Worm (Caenorhabditis elegans): ENCODE data around the gene F41E6.5.
A peak's percentile ranks its signal among the peaks of the same experiment; 100 is the strongest.

Gene F41E6.5

ce11 chrV:8631277-8631765, 28.0 kb downstream of the F41E6.5 start, which contains the start of gene atg-18 (continued):
- TF ChIP-seq ceh-22 (tag; optimal IDR thresholded peaks at IDR 0.05) (no peak), elt-2 (tag; optimal IDR thresholded peaks at IDR 0.05) (peak; percentile 81), ceh-31 (tag; optimal IDR thresholded peaks at IDR 0.05) (peak; percentile 81), ttx-3 (tag; optimal IDR thresholded peaks at IDR 0.05) (peak; percentile 65), ets-4 (tag; optimal IDR thresholded peaks at IDR 0.05) (peak; percentile 25), pha-4 (tag; optimal IDR thresholded peaks at IDR 0.05) (no peak), tbx-2 (tag; optimal IDR thresholded peaks at IDR 0.05) (peak; percentile 82), hlh-30 (tag; optimal IDR thresholded peaks at IDR 0.05; ENCODE audit: insufficient read depth) (peak; percentile 95)

- TF ChIP-seq mec-3 (tag; optimal IDR thresholded peaks at IDR 0.05; ENCODE audit: borderline replicate concordance) = no peak
- TF ChIP-seq eyg-1 (tag; optimal IDR thresholded peaks at IDR 0.05) = no peak
- TF ChIP-seq hlh-8 (tag; optimal IDR thresholded peaks at IDR 0.05) = no peak
- no peak for TF ChIP-seq hlh-6 (tag; optimal IDR thresholded peaks at IDR 0.05)
- no peak for TF ChIP-seq ahr-1 (tag; optimal IDR thresholded peaks at IDR 0.05)
- TF ChIP-seq che-1 (tag; optimal IDR thresholded peaks at IDR 0.05) = no peak
- no peak for TF ChIP-seq gmeb-2 (tag; optimal IDR thresholded peaks at IDR 0.05)
- TF ChIP-seq C38D4.7 (GFP tag; optimal IDR thresholded peaks at IDR 0.05) = no peak
- TF ChIP-seq ceh-14 (tag; optimal IDR thresholded peaks at IDR 0.05) = no peak
Observed at ce11 chrV:8632788-8633187, 29.5 kb downstream of the F41E6.5 start.

- TF ChIP-seq ceh-30 (tag; optimal IDR thresholded peaks at IDR 0.05) = no peak
- no peak for TF ChIP-seq ceh-22 (tag; optimal IDR thresholded peaks at IDR 0.05)
- no peak for TF ChIP-seq F13H6.1 (tag; optimal IDR thresholded peaks at IDR 0.05)
- no peak for TF ChIP-seq dmd-4 (tag; optimal IDR thresholded peaks at IDR 0.05; ENCODE audit: borderline replicate concordance)
- TF ChIP-seq elt-4 (tag; optimal IDR thresholded peaks at IDR 0.05) = no peak
- no peak for TF ChIP-seq tbx-7 (tag; optimal IDR thresholded peaks at IDR 0.05)
- TF ChIP-seq ceh-31 (tag; optimal IDR thresholded peaks at IDR 0.05) = no peak
- TF ChIP-seq lin-11 (tag; optimal IDR thresholded peaks at IDR 0.05) = no peak
- TF ChIP-seq lim-6 (tag; optimal IDR thresholded peaks at IDR 0.05) = no peak
- no peak for TF ChIP-seq hlh-30 (tag; optimal IDR thresholded peaks at IDR 0.05; ENCODE audit: insufficient read depth)
- TF ChIP-seq pat-9 (tag; optimal IDR thresholded peaks at IDR 0.05) = no peak
- no peak for TF ChIP-seq K09A11.1 (tag; optimal IDR thresholded peaks at IDR 0.05; ENCODE audit: insufficient read depth)
Observed at ce11 chrV:8635575-8635974, 32.3 kb downstream of the F41E6.5 start, which contains the start of gene oac-29. TSS of gene oac-29 (minus strand) at chrV:8635675.

ce11 chrV:8636907-8637306, 33.6 kb downstream of the F41E6.5 start, which contains the start of gene grl-12:
TSS of gene grl-12 (minus strand) at chrV:8637007.
- no peak for TF ChIP-seq sox-4 (tag; optimal IDR thresholded peaks at IDR 0.05)
- no peak for TF ChIP-seq tbx-2 (tag; optimal IDR thresholded peaks at IDR 0.05)
- TF ChIP-seq ahr-1 (tag; optimal IDR thresholded peaks at IDR 0.05) = no peak
- no peak for TF ChIP-seq pax-1 (tag; optimal IDR thresholded peaks at IDR 0.05)
- no peak for TF ChIP-seq pha-2 (tag; optimal IDR thresholded peaks at IDR 0.05)
- no peak for TF ChIP-seq unc-55 (GFP tag; optimal IDR thresholded peaks at IDR 0.05)
- TF ChIP-seq pros-1 (tag; optimal IDR thresholded peaks at IDR 0.05) = no peak
- TF ChIP-seq ztf-16 (tag; optimal IDR thresholded peaks at IDR 0.05) = no peak
- TF ChIP-seq C08G9.2 (tag; optimal IDR thresholded peaks at IDR 0.05) = no peak
- no peak for TF ChIP-seq fkh-10 (GFP tag; optimal IDR thresholded peaks at IDR 0.05)
- no peak for TF ChIP-seq ceh-19 (GFP tag; optimal IDR thresholded peaks at IDR 0.05)
- no peak for TF ChIP-seq dmd-4 (tag; optimal IDR thresholded peaks at IDR 0.05; ENCODE audit: borderline replicate concordance)

Measured in whole organism, late embryonic.